ENCODE assay signal across 5 worm cellular contexts in genomic region chrII:8747246-8747938, ce11.
TF ChIP-seq lines count a peak whose summit lies in the region.

No protein-coding gene starts in this region.

TF ChIP-seq in whole organism, L1 larva, 84 proteins besides CTCF, POLR2A, EP300 and RAD21 (continues in another document):
- TF ChIP-seq efl-3 (GFP tag; optimal IDR thresholded peaks at IDR 0.05; lab: Kevin White, UChicago) (no peak), fos-1 (tag; optimal IDR thresholded peaks at IDR 0.05; lab: Kevin White, UChicago) (no peak), grh-1 (GFP tag; IDR thresholded peaks at IDR 0.05; lab: Robert Waterston, UW) (no peak), nhr-90 (tag; optimal IDR thresholded peaks at IDR 0.05; lab: Kevin White, UChicago; ENCODE audit: poor library complexity) (peak; percentile 82), nhr-76 (tag; optimal IDR thresholded peaks at IDR 0.05; lab: Kevin White, UChicago) (no peak), ama-1 (optimal IDR thresholded peaks at IDR 0.05; lab: Kevin White, UChicago) (peak; percentile 90), pqm-1 (tag; optimal IDR thresholded peaks at IDR 0.05; lab: Kevin White, UChicago) (no peak), ceh-63 (GFP tag; optimal IDR thresholded peaks at IDR 0.05; lab: Kevin White, UChicago) (no peak), dpl-1 (GFP tag; optimal IDR thresholded peaks at IDR 0.05; lab: Kevin White, UChicago) (no peak), vab-15 (tag; optimal IDR thresholded peaks at IDR 0.05; lab: Kevin White, UChicago) (no peak), nhr-19 (GFP tag; conservative IDR thresholded peaks at IDR 0.05; lab: Robert Waterston, UW) (no peak; the same call in 1 of the 2 replicates), lir-3 (tag; optimal IDR thresholded peaks at IDR 0.05; lab: Kevin White, UChicago; ENCODE audit: poor library complexity) (peak; percentile 60), zag-1 (tag; optimal IDR thresholded peaks at IDR 0.05; lab: Kevin White, UChicago) (no peak), unc-86 (tag; optimal IDR thresholded peaks at IDR 0.05; lab: Kevin White, UChicago) (no peak), snpc-4 (tag; optimal IDR thresholded peaks at IDR 0.05; lab: Kevin White, UChicago) (no peak), Y116A8C.19 (tag; optimal IDR thresholded peaks at IDR 0.05; lab: Kevin White, UChicago; ENCODE audit: borderline replicate concordance) (no peak), nhr-47 (tag; optimal IDR thresholded peaks at IDR 0.05; lab: Kevin White, UChicago) (peak; percentile 73), aly-2 (tag; optimal IDR thresholded peaks at IDR 0.05; lab: Kevin White, UChicago) (no peak)

TF ChIP-seq in whole organism, L3 larva, 47 proteins besides CTCF, POLR2A, EP300 and RAD21 (continues in another document):
- TF ChIP-seq daf-12 (tag; optimal IDR thresholded peaks at IDR 0.05; lab: Kevin White, UChicago) (no peak), nhr-43 (tag; optimal IDR thresholded peaks at IDR 0.05; lab: Kevin White, UChicago; ENCODE audit: poor library complexity, severe bottlenecking) (peak; percentile 95), ztf-4 (tag; optimal IDR thresholded peaks at IDR 0.05; lab: Kevin White, UChicago) (peak; percentile 78), fkh-2 (tag; optimal IDR thresholded peaks at IDR 0.05; lab: Kevin White, UChicago) (no peak), nfya-1 (tag; optimal IDR thresholded peaks at IDR 0.05; lab: Kevin White, UChicago; ENCODE audit: insufficient read depth) (peak; percentile 46), eor-1 (tag; optimal IDR thresholded peaks at IDR 0.05; lab: Kevin White, UChicago) (no peak), nhr-23 (tag; optimal IDR thresholded peaks at IDR 0.05; lab: Kevin White, UChicago) (peak; percentile 42), elt-3 (tag; optimal IDR thresholded peaks at IDR 0.05; lab: Kevin White, UChicago) (peak in 1 of 3 experiments; percentile 72), ceh-9 (tag; optimal IDR thresholded peaks at IDR 0.05; lab: Kevin White, UChicago) (no peak), nhr-76 (tag; optimal IDR thresholded peaks at IDR 0.05; lab: Kevin White, UChicago) (peak; percentile 33), nhr-237 (tag; optimal IDR thresholded peaks at IDR 0.05; lab: Kevin White, UChicago) (no peak), ceh-28 (tag; optimal IDR thresholded peaks at IDR 0.05; lab: Kevin White, UChicago) (no peak), nhr-77 (tag; optimal IDR thresholded peaks at IDR 0.05; lab: Kevin White, UChicago) (no peak), aly-2 (tag; optimal IDR thresholded peaks at IDR 0.05; lab: Kevin White, UChicago) (no peak), jun-1 (tag; optimal IDR thresholded peaks at IDR 0.05; lab: Kevin White, UChicago) (no peak), pqm-1 (tag; optimal IDR thresholded peaks at IDR 0.05; lab: Kevin White, UChicago) (no peak), ceh-16 (tag; optimal IDR thresholded peaks at IDR 0.05; lab: Kevin White, UChicago) (no peak), unc-62 (GFP tag; optimal IDR thresholded peaks at IDR 0.05; lab: Kevin White, UChicago) (peak; percentile 27), mdl-1 (tag; optimal IDR thresholded peaks at IDR 0.05; lab: Kevin White, UChicago) (no peak)

TF ChIP-seq in whole organism, early embryonic, 17 proteins besides CTCF, POLR2A, EP300 and RAD21:
- TF ChIP-seq hnd-1 (tag; optimal IDR thresholded peaks at IDR 0.05; lab: Kevin White, UChicago) (no peak), ceh-13 (GFP tag; optimal IDR thresholded peaks at IDR 0.05; lab: Kevin White, UChicago) (no peak), ama-1 (optimal IDR thresholded peaks at IDR 0.05; lab: Kevin White, UChicago) (no peak), ceh-36 (tag; optimal IDR thresholded peaks at IDR 0.05; lab: Kevin White, UChicago) (no peak), scrt-1 (GFP tag; IDR thresholded peaks at IDR 0.05; lab: Robert Waterston, UW) (no peak), tbx-37 (GFP tag; conservative IDR thresholded peaks at IDR 0.05; lab: Robert Waterston, UW) (no peak), hmg-4 (GFP tag; optimal IDR thresholded peaks at IDR 0.05; lab: Kevin White, UChicago) (no peak), F13C5.2 (tag; optimal IDR thresholded peaks at IDR 0.05; lab: Kevin White, UChicago) (no peak), tbx-11 (GFP tag; IDR thresholded peaks at IDR 0.05; lab: Robert Waterston, UW) (0 out of 2 replicates have a peak, but pooled peaks have one; percentile 54), tra-4 (tag; optimal IDR thresholded peaks at IDR 0.05; lab: Kevin White, UChicago) (no peak), pes-1 (GFP tag; IDR thresholded peaks at IDR 0.05; lab: Robert Waterston, UW) (no peak), flt-1 (GFP tag; IDR thresholded peaks at IDR 0.05; lab: Robert Waterston, UW) (no peak), ets-7 (tag; optimal IDR thresholded peaks at IDR 0.05; lab: Kevin White, UChicago) (no peak), B0310.2 (tag; optimal IDR thresholded peaks at IDR 0.05; lab: Kevin White, UChicago) (no peak), aly-1 (tag; optimal IDR thresholded peaks at IDR 0.05; lab: Kevin White, UChicago) (no peak), hmbx-1 (tag; optimal IDR thresholded peaks at IDR 0.05; lab: Kevin White, UChicago) (no peak), sea-1 (GFP tag; conservative IDR thresholded peaks at IDR 0.05; lab: Robert Waterston, UW) (0 out of 2 replicates have a peak, but pooled peaks have one; percentile 21)
TF ChIP-seq in whole organism, early embryonic: peak in this region for 2.

TF ChIP-seq in whole organism, midembryonic, 9 proteins besides CTCF, POLR2A, EP300 and RAD21:
- TF ChIP-seq flt-1 (GFP tag; IDR thresholded peaks at IDR 0.05; lab: Robert Waterston, UW) (peak; percentile 63; the same call in 1 of the 2 replicates), cog-1 (tag; optimal IDR thresholded peaks at IDR 0.05; lab: Kevin White, UChicago) (no peak)

TF ChIP-seq in whole organism, young adult, 124 proteins besides CTCF, POLR2A, EP300 and RAD21 (continues in another document):
- TF ChIP-seq lir-1 (GFP tag; conservative IDR thresholded peaks at IDR 0.05; lab: Robert Waterston, UW) (peak; percentile 5; the same call in 1 of the 2 replicates), hmg-20 (GFP tag; IDR thresholded peaks at IDR 0.05; lab: Robert Waterston, UW) (peak; percentile 36; the same call in 1 of the 2 replicates), F23B12.7 (tag; optimal IDR thresholded peaks at IDR 0.05; lab: Kevin White, UChicago; ENCODE audit: insufficient read depth) (no peak), F39B2.1 (GFP tag; IDR thresholded peaks at IDR 0.05; lab: Robert Waterston, UW) (no peak), efl-1 (GFP tag; optimal IDR thresholded peaks at IDR 0.05; lab: Kevin White, UChicago) (peak; percentile 8), die-1 (tag; optimal IDR thresholded peaks at IDR 0.05; lab: Kevin White, UChicago) (peak; percentile 40), ztf-25 (GFP tag; IDR thresholded peaks at IDR 0.05; lab: Robert Waterston, UW) (peak; percentile 50; the same call in 1 of the 2 replicates), egrh-3 (GFP tag; IDR thresholded peaks at IDR 0.05; lab: Robert Waterston, UW) (no peak), akir-1 (GFP tag; optimal IDR thresholded peaks at IDR 0.05; lab: Kevin White, UChicago) (peak; percentile 19), snpc-4 (GFP tag; optimal IDR thresholded peaks at IDR 0.05; lab: Kevin White, UChicago) (no peak), snpc-4 (tag; optimal IDR thresholded peaks at IDR 0.05; lab: Kevin White, UChicago) (peak in 1 of 4 experiments; percentile 25), F33H1.4 (GFP tag; IDR thresholded peaks at IDR 0.05; lab: Robert Waterston, UW) (no peak), C06A6.2 (GFP tag; conservative IDR thresholded peaks at IDR 0.05; lab: Robert Waterston, UW) (peak; percentile 50), F22D6.2 (tag; optimal IDR thresholded peaks at IDR 0.05; lab: Kevin White, UChicago) (peak; percentile 34), rcor-1 (GFP tag; IDR thresholded peaks at IDR 0.05; lab: Robert Waterston, UW) (0 out of 2 replicates have a peak, but pooled peaks have one; percentile 9), ccch-3 (GFP tag; optimal IDR thresholded peaks at IDR 0.05; lab: Kevin White, UChicago) (no peak), K11D2.4 (GFP tag; IDR thresholded peaks at IDR 0.05; lab: Robert Waterston, UW) (peak; percentile 78), egl-44 (GFP tag; IDR thresholded peaks at IDR 0.05; lab: Robert Waterston, UW) (0 out of 2 replicates have a peak, but pooled peaks have one; percentile 10), somi-1 (GFP tag; optimal IDR thresholded peaks at IDR 0.05; lab: Kevin White, UChicago) (peak; percentile 82), dpff-1 (tag; optimal IDR thresholded peaks at IDR 0.05; lab: Kevin White, UChicago) (no peak), dox-1 (GFP tag; IDR thresholded peaks at IDR 0.05; lab: Robert Waterston, UW) (peak; percentile 75), lin-26 (GFP tag; IDR thresholded peaks at IDR 0.05; lab: Robert Waterston, UW) (peak; percentile 88), mcd-1 (GFP tag; IDR thresholded peaks at IDR 0.05; lab: Robert Waterston, UW) (peak; percentile 35; the same call in 1 of the 2 replicates), lsy-27 (tag; optimal IDR thresholded peaks at IDR 0.05; lab: Kevin White, UChicago; ENCODE audit: borderline replicate concordance, insufficient read depth) (no peak), B0035.1 (tag; optimal IDR thresholded peaks at IDR 0.05; lab: Kevin White, UChicago) (peak; percentile 62), madf-3 (GFP tag; IDR thresholded peaks at IDR 0.05; lab: Robert Waterston, UW) (peak; percentile 66; the same call in 1 of the 2 replicates), attf-3 (GFP tag; conservative IDR thresholded peaks at IDR 0.05; lab: Robert Waterston, UW) (no peak), hlh-12 (tag; optimal IDR thresholded peaks at IDR 0.05; lab: Kevin White, UChicago) (no peak), lin-35 (GFP tag; optimal IDR thresholded peaks at IDR 0.05; lab: Kevin White, UChicago) (peak in 1 of 3 experiments; percentile 55), lin-54 (GFP tag; optimal IDR thresholded peaks at IDR 0.05; lab: Kevin White, UChicago) (peak; percentile 46), hrde-1 (tag; optimal IDR thresholded peaks at IDR 0.05; lab: Kevin White, UChicago; ENCODE audit: borderline replicate concordance) (no peak), cebp-1 (GFP tag; IDR thresholded peaks at IDR 0.05; lab: Robert Waterston, UW) (peak; percentile 51; the same call in 1 of the 2 replicates), cebp-1 (tag; optimal IDR thresholded peaks at IDR 0.05; lab: Kevin White, UChicago) (peak; percentile 86), bed-1 (GFP tag; IDR thresholded peaks at IDR 0.05; lab: Robert Waterston, UW) (no peak), F10E7.11 (tag; optimal IDR thresholded peaks at IDR 0.05; lab: Kevin White, UChicago) (no peak), tlf-1 (GFP tag; optimal IDR thresholded peaks at IDR 0.05; lab: Kevin White, UChicago) (peak; percentile 90), bed-2 (GFP tag; IDR thresholded peaks at IDR 0.05; lab: Robert Waterston, UW) (no peak), nfya-2 (GFP tag; IDR thresholded peaks at IDR 0.05; lab: Robert Waterston, UW) (no peak), chd-7 (tag; optimal IDR thresholded peaks at IDR 0.05; lab: Kevin White, UChicago) (peak; percentile 86), K12H6.12 (tag; optimal IDR thresholded peaks at IDR 0.05; lab: Kevin White, UChicago) (peak; percentile 75)

Comparison
In these comparisons a context has a peak if more than half of its experiments do, and no peak if none do; other contexts are left out.
1. Of the 8 proteins assayed by ChIP-seq in both whole organism, young adult and whole organism, L1 larva: peak only in whole organism, young adult: dpl-1; only in whole organism, L1 larva: none; in both: nhr-90; in neither: 2; mixed calls (peak in some experiments, not most) for 4.